Fruit fly (Drosophila melanogaster): ENCODE results near the gene CG46304.

Gene CG46304

DNA sequence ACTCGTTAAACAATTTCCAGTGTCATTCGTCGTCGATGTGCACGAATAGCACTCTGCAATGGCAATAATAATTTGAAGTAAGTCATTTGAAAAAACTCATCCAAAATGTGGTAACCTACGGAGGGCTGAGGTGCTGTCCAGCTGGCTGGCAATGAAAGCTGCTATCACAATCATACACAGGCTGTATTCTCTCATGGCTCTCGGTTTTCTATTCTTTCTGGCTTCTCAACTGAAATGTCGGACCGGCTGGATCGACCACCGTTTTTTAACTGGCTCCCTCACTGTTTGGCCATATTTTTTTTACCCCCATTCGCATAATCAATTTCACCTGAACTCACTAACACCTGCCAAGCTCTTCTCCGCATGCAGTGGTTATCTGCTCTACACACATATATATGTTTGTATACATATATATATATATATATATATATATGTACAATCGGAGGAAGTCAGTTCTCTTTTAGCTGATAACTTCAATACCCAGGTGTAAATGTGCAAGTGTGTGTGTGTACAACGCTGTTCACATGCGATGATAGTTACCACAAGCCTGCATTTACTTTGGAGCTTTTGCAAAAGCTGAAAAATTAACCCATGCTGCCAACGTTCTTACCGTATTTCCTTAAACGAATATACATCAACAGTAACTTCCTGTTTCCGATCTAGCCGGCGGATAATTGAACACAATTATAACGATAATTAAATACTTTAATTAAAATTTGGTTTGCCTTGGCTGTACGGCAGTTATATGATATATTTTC lies 49.7 kb downstream of the CG46304 start, which contains the start of gene CG10650:
Gene CG10650 (minus strand): TSS at position 275 of the 758 bp plus-strand sequence.
- TF ChIP-seq EcR (GFP tag; optimal IDR thresholded peaks at IDR 0.05) (peak; percentile 5), fd96Ca (GFP tag; IDR thresholded peaks at IDR 0.05) (no peak), CG9948 (tag; optimal IDR thresholded peaks at IDR 0.05) (no peak)
